Fruit fly (Drosophila melanogaster) whole organism, embryonic: Measurements from ENCODE around the gene tj.

Experiments used
- Blimp-1 ChIP-seq: fragments of 200-800 bp; sonication (Bioruptor generic); optimal IDR thresholded peaks from 3 replicates; lab custom pipeline; 2018; ENCODE audit warnings: missing biosample characterization, missing genetic modification characterization, mild to moderate bottlenecking, moderate library complexity, missing genetic modification reagents
- CG12236 ChIP-seq: fragments of 200-800 bp; sonication (Bioruptor generic); optimal IDR thresholded peaks from 2 replicates; lab custom pipeline; 2016; ENCODE audit warnings: missing biosample characterization, missing genetic modification characterization
- CG1233 ChIP-seq: fragments of 200-800 bp; sonication (Bioruptor generic); optimal IDR thresholded peaks from 4 replicates; lab custom pipeline; 2018; ENCODE audit warnings: missing biosample characterization, mild to moderate bottlenecking, missing genetic modification characterization
- CG13424 ChIP-seq: fragments of 200-800 bp; sonication (Bioruptor generic); optimal IDR thresholded peaks from 2 replicates; lab custom pipeline; 2019; ENCODE audit warnings: missing biosample characterization, mild to moderate bottlenecking, missing genetic modification characterization, moderate library complexity
- CG14050 ChIP-seq: fragments of 200-800 bp; sonication (Bioruptor generic); IDR thresholded peaks from 3 replicates; pipeline ENCODE4 v1.3.6; 2022; ENCODE audit warnings: missing biosample characterization, missing genetic modification characterization
- CG15073 ChIP-seq: fragments of 200-800 bp; sonication (Bioruptor generic); optimal IDR thresholded peaks from 2 replicates; lab custom pipeline; 2016; ENCODE audit warnings: missing biosample characterization, missing genetic modification characterization
- CG30431 ChIP-seq: fragments of 200-800 bp; sonication (Bioruptor generic); optimal IDR thresholded peaks from 2 replicates; lab custom pipeline; 2017; ENCODE audit warnings: missing biosample characterization, missing genetic modification characterization
- CG31388 ChIP-seq: fragments of 200-800 bp; sonication (Bioruptor generic); optimal IDR thresholded peaks from 2 replicates; lab custom pipeline; 2016; ENCODE audit warnings: missing biosample characterization, missing genetic modification characterization
- CG32767 ChIP-seq: fragments of 200-800 bp; sonication (Bioruptor generic); IDR thresholded peaks from 2 replicates; pipeline ENCODE4 v1.3.6; 2022; ENCODE audit warnings: missing biosample characterization, missing genetic modification characterization
- CG34376 ChIP-seq: fragments of 200-800 bp; sonication (Bioruptor generic); optimal IDR thresholded peaks from 2 replicates; lab custom pipeline; 2018; ENCODE audit warnings: missing biosample characterization, mild to moderate bottlenecking, missing genetic modification characterization
- CG5953 ChIP-seq: fragments of 200-800 bp; sonication (Bioruptor generic); IDR thresholded peaks from 2 replicates; pipeline ENCODE4 v1.3.6; 2022; ENCODE audit warnings: missing biosample characterization, missing genetic modification characterization
- CG6791 ChIP-seq: fragments of 200-800 bp; sonication (Bioruptor generic); IDR thresholded peaks from 3 replicates; pipeline ENCODE4 v1.3.6; 2022; ENCODE audit warnings: missing biosample characterization, missing genetic modification characterization; ENCODE audit not compliant: partially characterized antibody
- CG7786 ChIP-seq: fragments of 200-800 bp; sonication (Bioruptor generic); optimal IDR thresholded peaks from 2 replicates; lab custom pipeline; 2016; ENCODE audit warnings: missing biosample characterization, missing genetic modification characterization
- CG8089 ChIP-seq: fragments of 200-800 bp; sonication (Bioruptor generic); optimal IDR thresholded peaks from 3 replicates; lab custom pipeline; 2016; ENCODE audit warnings: missing biosample characterization, missing genetic modification characterization
- CG9609 ChIP-seq: fragments of 200-800 bp; sonication (Bioruptor generic); optimal IDR thresholded peaks from 3 replicates; lab custom pipeline; 2016; ENCODE audit warnings: missing biosample characterization, missing genetic modification characterization
- Dbx ChIP-seq: fragments of 200-800 bp; sonication (Bioruptor generic); IDR thresholded peaks from 3 replicates; pipeline ENCODE4 v1.3.6; 2022; ENCODE audit warnings: missing biosample characterization, missing genetic modification characterization
- Deaf1 ChIP-seq: fragments of 200-800 bp; optimal IDR thresholded peaks from 3 replicates; lab custom pipeline; 2019; ENCODE audit warnings: missing biosample characterization, mild to moderate bottlenecking, missing genetic modification characterization, moderate library complexity
- Dip2 ChIP-seq: fragments of 200-800 bp; sonication (Bioruptor generic); IDR thresholded peaks from 2 replicates; pipeline ENCODE4 v1.3.6; 2022; ENCODE audit warnings: missing biosample characterization, missing genetic modification characterization
- Ets97D ChIP-seq: fragments of 200-800 bp; sonication (Bioruptor generic); optimal IDR thresholded peaks from 3 replicates; lab custom pipeline; 2016; ENCODE audit warnings: missing biosample characterization, missing genetic modification characterization
- Kr ChIP-seq: fragments of 200-800 bp; sonication (Bioruptor generic); optimal IDR thresholded peaks from 2 replicates; lab custom pipeline; 2017; ENCODE audit warnings: missing biosample characterization, mild to moderate bottlenecking, missing genetic modification characterization
- Nf-YA ChIP-seq: fragments of 200-800 bp; sonication (Bioruptor generic); IDR thresholded peaks from 2 replicates; pipeline ENCODE4 v1.3.6; 2022; ENCODE audit warnings: missing biosample characterization, missing genetic modification characterization
- Oaz ChIP-seq: fragments of 200-800 bp; sonication (Bioruptor generic); IDR thresholded peaks from 2 replicates; pipeline ENCODE4 v1.3.6; 2022; ENCODE audit warnings: missing biosample characterization, missing genetic modification characterization
- Pdp1 ChIP-seq, 2 experiments: fragments of 200-800 bp; sonication (Bioruptor generic); optimal IDR thresholded peaks; 3 replicates each; lab custom pipeline; 2016; ENCODE audit warnings: missing biosample characterization in 2 of 2, missing genetic modification characterization in 2 of 2, mild to moderate bottlenecking in 1 of 2, moderate library complexity in 1 of 2
- Ssrp ChIP-seq: fragments of 200-800 bp; sonication (Bioruptor generic); optimal IDR thresholded peaks from 2 replicates; lab custom pipeline; 2018; ENCODE audit warnings: missing biosample characterization, mild to moderate bottlenecking, missing genetic modification characterization, moderate library complexity
- Stat92E ChIP-seq, 3 experiments: fragments of >200 bp in 2 of 3; fragments of 200-800 bp in 1 of 3; sonication (Bioruptor generic) in 1 of 3; optimal IDR thresholded peaks; 2 replicates each; lab custom pipeline; 2017 to 2019; ENCODE audit warnings: missing biosample characterization in 3 of 3, missing genetic modification characterization in 3 of 3, mild to moderate bottlenecking in 1 of 3, moderate library complexity in 1 of 3
- Usf ChIP-seq: fragments of 200-800 bp; sonication (Bioruptor generic); optimal IDR thresholded peaks from 2 replicates; lab custom pipeline; 2017; ENCODE audit warnings: missing genotype, missing biosample characterization, missing genetic modification characterization
- ap ChIP-seq: fragments of 200-800 bp; sonication (Bioruptor generic); IDR thresholded peaks from 2 replicates; pipeline ENCODE4 v1.3.6; 2022; ENCODE audit warnings: missing biosample characterization, missing genetic modification characterization
- bcd ChIP-seq: fragments of 200-800 bp; sonication (Bioruptor generic); optimal IDR thresholded peaks from 2 replicates; lab custom pipeline; 2017; ENCODE audit warnings: missing biosample characterization, mild to moderate bottlenecking, missing genetic modification characterization
- bigmax ChIP-seq: fragments of 200-800 bp; sonication (Bioruptor generic); optimal IDR thresholded peaks from 2 replicates; lab custom pipeline; 2018; ENCODE audit warnings: missing biosample characterization, mild to moderate bottlenecking, missing genetic modification characterization
- bsh ChIP-seq, 2 experiments: fragments of 200-800 bp; sonication (Bioruptor generic); optimal IDR thresholded peaks; 2 replicates each; lab custom pipeline; 2017 to 2018; ENCODE audit warnings: mild to moderate bottlenecking in 2 of 2, missing biosample characterization in 2 of 2, missing genetic modification characterization in 2 of 2, moderate library complexity in 1 of 2
- cato ChIP-seq: fragments of 200-800 bp; sonication (Bioruptor generic); optimal IDR thresholded peaks from 2 replicates; lab custom pipeline; 2016; ENCODE audit warnings: missing biosample characterization, missing genetic modification characterization, borderline replicate concordance
- cg ChIP-seq: fragments of 200-800 bp; sonication (Bioruptor generic); optimal IDR thresholded peaks from 3 replicates; lab custom pipeline; 2019; ENCODE audit warnings: missing biosample characterization, mild to moderate bottlenecking, missing genetic modification characterization, moderate library complexity
- croc ChIP-seq: fragments of 200-800 bp; sonication (Bioruptor generic); conservative IDR thresholded peaks from 3 replicates; pipeline ENCODE4 v1.3.6; 2022; ENCODE audit warnings: missing biosample characterization, missing genetic modification characterization
- jigr1 ChIP-seq: fragments of 200-800 bp; sonication (Bioruptor generic); IDR thresholded peaks from 3 replicates; pipeline ENCODE4 v1.3.6; 2022; ENCODE audit warnings: missing biosample characterization, missing genetic modification characterization
- knrl ChIP-seq: fragments of 200-800 bp; sonication (Bioruptor generic); IDR thresholded peaks from 3 replicates; pipeline ENCODE4 v1.3.6; 2022; ENCODE audit warnings: missing biosample characterization, missing genetic modification characterization; ENCODE audit not compliant: partially characterized antibody
- lola ChIP-seq, 3 experiments: fragments of >200 bp in 2 of 3; fragments of 200-800 bp in 1 of 3; sonication (Bioruptor generic) in 1 of 3; optimal IDR thresholded peaks; 2 replicates each; lab custom pipeline; 2017 to 2019; ENCODE audit warnings: missing biosample characterization in 3 of 3, missing genetic modification characterization in 3 of 3, mild to moderate bottlenecking in 1 of 3, moderate library complexity in 1 of 3
- mam ChIP-seq: fragments of 200-800 bp; sonication (Bioruptor generic); optimal IDR thresholded peaks from 3 replicates; lab custom pipeline; 2016; ENCODE audit warnings: missing biosample characterization, missing genetic modification characterization
- otp ChIP-seq: fragments of 200-800 bp; sonication (Bioruptor generic); IDR thresholded peaks from 3 replicates; pipeline ENCODE4, ENCODE4 v1.3.6; 2022; ENCODE audit warnings: missing biosample characterization, missing genetic modification characterization
- p53 ChIP-seq: fragments of 200-800 bp; sonication (Bioruptor generic); optimal IDR thresholded peaks from 2 replicates; lab custom pipeline; 2016; ENCODE audit warnings: missing biosample characterization, missing genetic modification characterization
- prd ChIP-seq, 3 experiments: fragments of >200 bp in 2 of 3; fragments of 200-800 bp in 1 of 3; sonication (Bioruptor generic) in 1 of 3; optimal IDR thresholded peaks in 2 of 3; IDR thresholded peaks in 1 of 3; 2 replicates in 2 of 3; 3 replicates in 1 of 3; pipeline versions ENCODE4 v1.3.6 to Lab custom; 2017 to 2022; ENCODE audit warnings: missing biosample characterization in 1 of 3, missing genetic modification characterization in 1 of 3
- sima ChIP-seq: fragments of 200-800 bp; sonication (Bioruptor generic); optimal IDR thresholded peaks from 2 replicates; lab custom pipeline; 2016; ENCODE audit warnings: missing biosample characterization, missing genetic modification characterization
- slp2 ChIP-seq: fragments of 200-800 bp; sonication (Bioruptor generic); optimal IDR thresholded peaks from 2 replicates; lab custom pipeline; 2016; ENCODE audit warnings: missing biosample characterization, missing genetic modification characterization
- so ChIP-seq: fragments of 200-800 bp; sonication (Bioruptor generic); IDR thresholded peaks from 3 replicates; pipeline ENCODE4 v1.3.6; 2022; ENCODE audit warnings: missing biosample characterization, missing genetic modification characterization
- sr ChIP-seq: fragments of 200-800 bp; sonication (Bioruptor generic); IDR thresholded peaks from 3 replicates; pipeline ENCODE4 v1.3.6; 2022; ENCODE audit warnings: missing biosample characterization, missing genetic modification characterization
- tx ChIP-seq: fragments of 200-800 bp; sonication (Bioruptor generic); optimal IDR thresholded peaks from 2 replicates; lab custom pipeline; 2016; ENCODE audit warnings: missing biosample characterization, missing genetic modification characterization
- vnd ChIP-seq: fragments of 200-800 bp; sonication (Bioruptor generic); IDR thresholded peaks from 3 replicates; pipeline ENCODE4 v1.3.6; 2022; ENCODE audit warnings: missing biosample characterization, missing genetic modification characterization; ENCODE audit not compliant: partially characterized antibody
- z ChIP-seq: fragments of 200-800 bp; sonication (Bioruptor generic); IDR thresholded peaks from 3 replicates; pipeline ENCODE4 v1.3.6; 2022; ENCODE audit warnings: missing biosample characterization, missing genetic modification characterization
- zen ChIP-seq: fragments of 200-800 bp; sonication (Bioruptor generic); optimal IDR thresholded peaks from 3 replicates; lab custom pipeline; 2018; ENCODE audit warnings: missing biosample characterization, mild to moderate bottlenecking, missing genetic modification characterization, moderate library complexity

The tj gene

DNA sequence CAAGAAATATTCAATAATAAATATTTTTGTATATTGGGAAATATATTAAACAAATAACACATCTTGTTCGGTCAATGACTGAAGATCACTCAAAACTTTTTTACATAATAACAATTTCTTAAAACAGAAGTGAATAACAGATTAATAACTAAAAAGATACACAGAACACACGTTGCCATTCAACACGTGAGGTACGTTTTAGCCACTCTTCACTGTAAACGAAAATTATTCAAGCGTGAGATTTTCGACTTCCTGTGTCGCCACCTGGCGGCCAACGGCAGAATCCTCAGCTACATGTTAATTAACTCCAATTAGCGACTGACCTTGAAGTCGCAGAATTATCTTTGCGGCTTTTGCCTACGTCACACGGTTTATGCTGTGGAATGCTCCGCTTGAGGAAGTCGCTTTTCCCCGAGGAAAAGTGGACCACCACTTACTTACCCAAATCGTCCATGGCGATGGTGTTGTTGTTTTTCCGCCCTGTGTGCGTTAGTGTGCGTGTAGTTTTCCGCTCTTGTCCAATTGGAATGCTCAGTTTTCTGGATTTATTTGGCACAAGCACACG is 38.2 kb upstream of the tj start (continued):
- TF ChIP-seq Pdp1 (GFP tag; optimal IDR thresholded peaks at IDR 0.05; lab: Kevin White, UChicago) (peak; percentile 57 to 61), Dbx (peak; percentile 43; the same call in 2 of the 3 replicates), knrl (GFP tag; lab: Robert Waterston, UW) (no peak), sima (GFP tag; lab: Kevin White, UChicago) (no peak), CG7786 (GFP tag; lab: Kevin White, UChicago) (peak; percentile 24), CG31388 (peak; percentile 34), CG14050 (GFP tag; lab: Robert Waterston, UW) (peak; percentile 62; the same call in 2 of the 3 replicates), bigmax (GFP tag; lab: Kevin White, UChicago) (no peak), z (GFP tag; lab: Robert Waterston, UW) (peak; percentile 58; the same call in 1 of the 3 replicates), Kr (no peak), CG8089 (GFP tag; lab: Kevin White, UChicago) (peak; percentile 37), CG15073 (GFP tag; lab: Kevin White, UChicago) (peak; percentile 12), Oaz (peak; percentile 23; the same call in 1 of the 2 replicates), CG6791 (GFP tag; lab: Robert Waterston, UW) (peak; percentile 19; the same call in 1 of the 3 replicates), CG13424 (peak; percentile 74), ap (GFP tag; lab: Robert Waterston, UW) (peak; percentile 46; the same call in 1 of the 2 replicates), CG30431 (GFP tag; lab: Kevin White, UChicago) (peak; percentile 64), CG5953 (GFP tag; lab: Robert Waterston, UW) (0 out of 2 replicates have a peak, but pooled peaks have one; percentile 7), bcd (GFP tag; lab: Kevin White, UChicago) (peak; percentile 70), slp2 (GFP tag; lab: Kevin White, UChicago) (peak; percentile 47), Ssrp (tag; lab: Kevin White, UChicago) (peak; percentile 70), cg (GFP tag; lab: Kevin White, UChicago) (no peak), CG34376 (no peak), prd (optimal IDR thresholded peaks at IDR 0.05; lab: Kevin White, UChicago) (no peak), prd (GFP tag; IDR thresholded peaks at IDR 0.05; lab: Robert Waterston, UW) (peak; percentile 77), CG1233 (GFP tag; lab: Kevin White, UChicago) (peak; percentile 53), vnd (no peak), CG9609 (peak; percentile 38), p53 (no peak), tx (GFP tag; lab: Kevin White, UChicago) (no peak), lola (GFP tag; optimal IDR thresholded peaks at IDR 0.05; lab: Kevin White, UChicago) (peak in 1 of 3 experiments; percentile 62), Deaf1 (tag; lab: Kevin White, UChicago) (peak; percentile 44), Usf (GFP tag; lab: Kevin White, UChicago) (peak; percentile 39), Blimp-1 (GFP tag; lab: Kevin White, UChicago) (peak; percentile 66), sr (GFP tag; lab: Robert Waterston, UW) (no peak), CG12236 (GFP tag; lab: Kevin White, UChicago) (no peak), mam (GFP tag; lab: Kevin White, UChicago) (peak; percentile 59), cato (peak; percentile 28), CG32767 (GFP tag; lab: Robert Waterston, UW) (no peak), croc (GFP tag; lab: Robert Waterston, UW) (0 out of 3 replicates have a peak, but pooled peaks have one; percentile 35), Stat92E (GFP tag; optimal IDR thresholded peaks at IDR 0.05; lab: Kevin White, UChicago) (no peak), Nf-YA (GFP tag; lab: Robert Waterston, UW) (peak; percentile 39; the same call in 1 of the 2 replicates), Ets97D (GFP tag; lab: Kevin White, UChicago) (no peak), bsh (GFP tag; optimal IDR thresholded peaks at IDR 0.05; lab: Kevin White, UChicago) (peak in 1 of 2 experiments; percentile 73), zen (tag; lab: Kevin White, UChicago) (peak; percentile 80), Dip2 (GFP tag; lab: Robert Waterston, UW) (no peak), so (GFP tag; lab: Robert Waterston, UW) (0 out of 3 replicates have a peak, but pooled peaks have one; percentile 32), jigr1 (no peak), otp (GFP tag; lab: Robert Waterston, UW) (peak; percentile 94)
